Fruit fly (Drosophila melanogaster) whole organism, embryonic: ENCODE results near the gene sdk.

Experiments used
- CG10654 ChIP-seq: fragments of 200-800 bp; sonication (Bioruptor generic); optimal IDR thresholded peaks from 2 replicates; lab custom pipeline; 2016; ENCODE audit warnings: missing biosample characterization, missing genetic modification characterization
- CG12236 ChIP-seq: fragments of 200-800 bp; sonication (Bioruptor generic); optimal IDR thresholded peaks from 2 replicates; lab custom pipeline; 2016; ENCODE audit warnings: missing biosample characterization, missing genetic modification characterization
- CG12769 ChIP-seq: fragments of 200-800 bp; sonication (Bioruptor generic); optimal IDR thresholded peaks from 2 replicates; lab custom pipeline; 2019; ENCODE audit warnings: missing biosample characterization, mild to moderate bottlenecking, missing genetic modification characterization, moderate library complexity
- CG13775 ChIP-seq: fragments of 200-800 bp; sonication (Bioruptor generic); optimal IDR thresholded peaks from 3 replicates; lab custom pipeline; 2017; ENCODE audit warnings: missing biosample characterization, mild to moderate bottlenecking, missing genetic modification characterization
- CG15269 ChIP-seq: fragments of 200-800 bp; sonication (Bioruptor generic); optimal IDR thresholded peaks from 2 replicates; lab custom pipeline; 2018; ENCODE audit warnings: missing biosample characterization, mild to moderate bottlenecking, missing genetic modification characterization, moderate library complexity
- CG1529 ChIP-seq: fragments of 200-800 bp; sonication (Bioruptor generic); optimal IDR thresholded peaks from 3 replicates; lab custom pipeline; 2018; ENCODE audit warnings: missing biosample characterization, missing genetic modification characterization
- CG15479 ChIP-seq: fragments of 200-800 bp; sonication (Bioruptor generic); optimal IDR thresholded peaks from 3 replicates; lab custom pipeline; 2019; ENCODE audit warnings: missing biosample characterization, mild to moderate bottlenecking, missing genetic modification characterization, moderate library complexity
- CG15514 ChIP-seq: fragments of 200-800 bp; sonication (Bioruptor generic); optimal IDR thresholded peaks from 3 replicates; lab custom pipeline; 2017; ENCODE audit warnings: missing biosample characterization, missing genetic modification characterization, mild to moderate bottlenecking, moderate library complexity, missing genetic modification reagents
- CG17359 ChIP-seq: fragments of 200-800 bp; sonication (Bioruptor generic); optimal IDR thresholded peaks from 3 replicates; lab custom pipeline; 2018; ENCODE audit warnings: missing biosample characterization, mild to moderate bottlenecking, missing genetic modification characterization, moderate library complexity
- CG2678 ChIP-seq: fragments of 200-800 bp; sonication (Bioruptor generic); optimal IDR thresholded peaks from 3 replicates; lab custom pipeline; 2019; ENCODE audit warnings: missing biosample characterization, mild to moderate bottlenecking, missing genetic modification characterization, moderate library complexity
- CG32772 ChIP-seq: fragments of 200-800 bp; sonication (Bioruptor generic); IDR thresholded peaks from 2 replicates; pipeline ENCODE4 v1.3.6; 2022; ENCODE audit warnings: missing biosample characterization, missing genetic modification characterization
- CG3407 ChIP-seq: fragments of 200-800 bp; sonication (Bioruptor generic); optimal IDR thresholded peaks from 2 replicates; lab custom pipeline; 2018; ENCODE audit warnings: missing biosample characterization, mild to moderate bottlenecking, missing genetic modification characterization
- CG4404 ChIP-seq: fragments of 200-800 bp; sonication (Bioruptor generic); IDR thresholded peaks from 2 replicates; pipeline ENCODE4 v1.3.6; 2022; ENCODE audit warnings: missing biosample characterization, missing genetic modification characterization
- CG7987 ChIP-seq: fragments of 200-800 bp; sonication (Bioruptor generic); optimal IDR thresholded peaks from 2 replicates; lab custom pipeline; 2018; ENCODE audit warnings: missing biosample characterization, mild to moderate bottlenecking, missing genetic modification characterization, moderate library complexity
- CG8290 ChIP-seq, 3 experiments: fragments of 200-800 bp; sonication (Bioruptor generic); optimal IDR thresholded peaks; 2 replicates each; lab custom pipeline; 2016 to 2019; ENCODE audit warnings: missing biosample characterization in 3 of 3, missing genetic modification characterization in 3 of 3, mild to moderate bottlenecking in 2 of 3, moderate library complexity in 1 of 3
- CG8478 ChIP-seq: fragments of >200 bp; optimal IDR thresholded peaks from 2 replicates; lab custom pipeline; 2018
- CG8765 ChIP-seq: fragments of 200-800 bp; sonication (Bioruptor generic); IDR thresholded peaks from 2 replicates; pipeline ENCODE4 v1.3.6; 2022; ENCODE audit warnings: missing biosample characterization, missing genetic modification characterization
- CG9609 ChIP-seq: fragments of 200-800 bp; sonication (Bioruptor generic); optimal IDR thresholded peaks from 3 replicates; lab custom pipeline; 2016; ENCODE audit warnings: missing biosample characterization, missing genetic modification characterization
- Drgx ChIP-seq: fragments of 200-800 bp; sonication (Bioruptor generic); IDR thresholded peaks from 2 replicates; pipeline ENCODE4 v1.3.6; 2022; ENCODE audit warnings: missing biosample characterization, missing genetic modification characterization
- Fer1 ChIP-seq: fragments of 200-800 bp; sonication (Bioruptor generic); optimal IDR thresholded peaks from 2 replicates; lab custom pipeline; 2017; ENCODE audit warnings: missing biosample characterization, mild to moderate bottlenecking, missing genetic modification characterization
- HLH3B ChIP-seq: fragments of 200-800 bp; sonication (Bioruptor generic); IDR thresholded peaks from 2 replicates; pipeline ENCODE4 v1.3.6; 2022; ENCODE audit warnings: missing biosample characterization, missing genetic modification characterization
- HLH4C ChIP-seq: fragments of 200-800 bp; sonication (Bioruptor generic); IDR thresholded peaks from 3 replicates; pipeline ENCODE4 v1.3.6; 2022; ENCODE audit warnings: missing biosample characterization, missing genetic modification characterization; ENCODE audit not compliant: partially characterized antibody
- HLH54F ChIP-seq: fragments of 200-800 bp; sonication (Bioruptor generic); optimal IDR thresholded peaks from 3 replicates; lab custom pipeline; 2016; ENCODE audit warnings: missing biosample characterization, missing genetic modification characterization
- Hand ChIP-seq: fragments of 200-800 bp; sonication (Bioruptor generic); optimal IDR thresholded peaks from 2 replicates; lab custom pipeline; 2017; ENCODE audit warnings: mild to moderate bottlenecking, missing biosample characterization, missing genetic modification reagents, missing genetic modification characterization
- HmgZ ChIP-seq: fragments of 200-800 bp; sonication (Bioruptor generic); optimal IDR thresholded peaks from 2 replicates; lab custom pipeline; 2018; ENCODE audit warnings: missing biosample characterization, mild to moderate bottlenecking, missing genetic modification characterization
- Meics ChIP-seq: fragments of 200-800 bp; sonication (Bioruptor generic); optimal IDR thresholded peaks from 2 replicates; lab custom pipeline; 2017; ENCODE audit warnings: missing biosample characterization, mild to moderate bottlenecking, missing genetic modification characterization
- NfI ChIP-seq: fragments of 200-800 bp; sonication (Bioruptor generic); optimal IDR thresholded peaks from 3 replicates; lab custom pipeline; 2018; ENCODE audit warnings: missing biosample characterization, mild to moderate bottlenecking, missing genetic modification characterization, moderate library complexity
- chif ChIP-seq, 2 experiments: fragments of 200-800 bp; sonication (Bioruptor generic); optimal IDR thresholded peaks; 3 replicates each; lab custom pipeline; 2016; ENCODE audit warnings: missing biosample characterization in 2 of 2, missing genetic modification characterization in 2 of 2
- chinmo ChIP-seq: fragments of 200-800 bp; sonication (Bioruptor generic); IDR thresholded peaks from 4 replicates; pipeline ENCODE4 v1.3.6; 2022; ENCODE audit warnings: missing biosample characterization, missing genetic modification characterization; ENCODE audit not compliant: partially characterized antibody
- crol ChIP-seq: fragments of 200-800 bp; sonication (Bioruptor generic); IDR thresholded peaks from 2 replicates; pipeline ENCODE4 v1.3.6; 2022; ENCODE audit warnings: missing biosample characterization, missing genetic modification characterization
- dm ChIP-seq: fragments of 200-800 bp; sonication (Bioruptor generic); optimal IDR thresholded peaks from 3 replicates; lab custom pipeline; 2016; ENCODE audit warnings: missing biosample characterization, missing genetic modification characterization
- dpn ChIP-seq, 2 experiments: fragments of 200-800 bp; sonication (Bioruptor generic); optimal IDR thresholded peaks; 3 replicates each; lab custom pipeline; 2016; ENCODE audit warnings: missing biosample characterization in 2 of 2, missing genetic modification characterization in 2 of 2
- en ChIP-seq: fragments of 200-800 bp; sonication (Bioruptor generic); optimal IDR thresholded peaks from 2 replicates; lab custom pipeline; 2016; ENCODE audit warnings: missing biosample characterization, missing genetic modification characterization
- gem ChIP-seq: fragments of 200-800 bp; sonication (Bioruptor generic); optimal IDR thresholded peaks from 2 replicates; lab custom pipeline; 2019; ENCODE audit warnings: missing biosample characterization, mild to moderate bottlenecking, missing genetic modification characterization, moderate library complexity
- nau ChIP-seq: fragments of 200-800 bp; sonication (Bioruptor generic); optimal IDR thresholded peaks from 3 replicates; lab custom pipeline; 2017; ENCODE audit warnings: missing biosample characterization, mild to moderate bottlenecking, missing genetic modification characterization, missing genetic modification reagents
- nom ChIP-seq: fragments of 200-800 bp; sonication (Bioruptor generic); optimal IDR thresholded peaks from 2 replicates; lab custom pipeline; 2017; ENCODE audit warnings: missing biosample characterization, missing genetic modification characterization, mild to moderate bottlenecking, moderate library complexity, missing genetic modification reagents
- pan ChIP-seq, 4 experiments: fragments of >200 bp in 3 of 4; fragments of 200-800 bp in 1 of 4; sonication (Bioruptor generic) in 1 of 4; optimal IDR thresholded peaks in 3 of 4; IDR thresholded peaks in 1 of 4; 2 replicates each; pipeline versions ENCODE4 v1.3.6 to Lab custom; 2017 to 2022; ENCODE audit warnings: missing biosample characterization in 2 of 4, missing genetic modification characterization in 2 of 4, mixed read lengths in 1 of 4
- pho ChIP-seq: fragments of 200-800 bp; sonication (Bioruptor generic); optimal IDR thresholded peaks from 2 replicates; lab custom pipeline; 2016; ENCODE audit warnings: missing biosample characterization, missing genetic modification characterization
- row ChIP-seq: fragments of 200-800 bp; sonication (Bioruptor generic); IDR thresholded peaks from 3 replicates; pipeline ENCODE4 v1.3.6; 2022; ENCODE audit warnings: missing biosample characterization, missing genetic modification characterization
- sens ChIP-seq: fragments of 200-800 bp; sonication (Bioruptor generic); peaks from one replicate; lab custom pipeline; 2016; ENCODE audit warnings: missing biosample characterization, missing genetic modification characterization
- slp2 ChIP-seq: fragments of 200-800 bp; sonication (Bioruptor generic); optimal IDR thresholded peaks from 2 replicates; lab custom pipeline; 2016; ENCODE audit warnings: missing biosample characterization, missing genetic modification characterization
- tgo ChIP-seq: fragments of 200-800 bp; sonication (Bioruptor generic); IDR thresholded peaks from 3 replicates; pipeline ENCODE4 v1.3.6; 2022; ENCODE audit warnings: missing biosample characterization, missing genetic modification characterization
- tll ChIP-seq, 2 experiments: fragments of 200-800 bp in 1 of 2; fragments of >200 bp in 1 of 2; sonication (Bioruptor generic) in 1 of 2; optimal IDR thresholded peaks; 2 replicates each; lab custom pipeline; 2017 to 2019; ENCODE audit warnings: missing biosample characterization in 2 of 2, missing genetic modification characterization in 2 of 2, mild to moderate bottlenecking in 1 of 2, moderate library complexity in 1 of 2
- wek ChIP-seq: fragments of 200-800 bp; sonication (Bioruptor generic); optimal IDR thresholded peaks from 3 replicates; lab custom pipeline; 2018; ENCODE audit warnings: missing biosample characterization, mild to moderate bottlenecking, missing genetic modification characterization, moderate library complexity
- z ChIP-seq: fragments of 200-800 bp; sonication (Bioruptor generic); IDR thresholded peaks from 3 replicates; pipeline ENCODE4 v1.3.6; 2022; ENCODE audit warnings: missing biosample characterization, missing genetic modification characterization
- zf30C ChIP-seq: fragments of 200-800 bp; sonication (Bioruptor generic); optimal IDR thresholded peaks from 3 replicates; lab custom pipeline; 2018; ENCODE audit warnings: missing biosample characterization, mild to moderate bottlenecking, missing genetic modification characterization
- zfh1 ChIP-seq: fragments of 200-800 bp; sonication (Bioruptor generic); IDR thresholded peaks from 3 replicates; pipeline ENCODE4 v1.3.6; 2022; ENCODE audit warnings: missing biosample characterization, missing genetic modification characterization

The sdk gene

DNA sequence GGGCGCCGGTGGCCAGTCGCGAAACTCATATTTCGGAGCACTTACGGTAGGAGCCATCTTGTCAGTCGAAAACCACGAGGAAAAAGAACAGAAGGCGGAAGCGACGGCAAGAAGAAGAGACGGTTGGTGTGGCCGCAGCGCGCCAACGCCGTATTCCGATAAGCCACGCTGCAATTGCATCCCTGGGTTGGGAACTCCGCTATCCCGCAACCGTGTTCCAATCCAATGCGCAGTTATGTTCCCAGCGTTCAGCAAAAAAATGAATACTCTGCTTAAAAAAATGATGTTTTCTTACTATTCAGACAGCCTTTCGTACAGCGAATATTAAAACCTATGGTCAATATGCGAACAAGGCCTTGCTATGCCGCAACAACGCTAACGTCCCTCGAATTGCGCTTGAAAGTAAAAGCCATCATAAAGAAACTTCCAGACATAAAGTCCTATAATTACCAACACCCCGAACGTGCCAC, 78.4 kb downstream of the sdk start, which contains the start of gene RpL22 (continued):
- TF ChIP-seq NfI (GFP tag; lab: Kevin White, UChicago) (peak; percentile 93), CG15269 (tag; lab: Kevin White, UChicago) (peak; percentile 71), nau (GFP tag; lab: Kevin White, UChicago) (peak; percentile 91), HmgZ (peak; percentile 94), CG4404 (peak; percentile 66), tgo (GFP tag; lab: Robert Waterston, UW) (peak; percentile 71; the same call in 2 of the 3 replicates), CG13775 (peak; percentile 94), CG7987 (GFP tag; lab: Kevin White, UChicago) (peak; percentile 95), CG12236 (peak; percentile 75), CG1529 (GFP tag; lab: Kevin White, UChicago) (peak; percentile 78), CG8478 (lab: Kevin White, UChicago) (no peak), HLH54F (GFP tag; lab: Kevin White, UChicago) (peak; percentile 83), CG9609 (GFP tag; lab: Kevin White, UChicago) (peak; percentile 87), tll (GFP tag; optimal IDR thresholded peaks at IDR 0.05; lab: Kevin White, UChicago) (peak in 1 of 2 experiments; percentile 3), HLH3B (GFP tag; lab: Robert Waterston, UW) (peak; percentile 75), dpn (GFP tag; optimal IDR thresholded peaks at IDR 0.05; lab: Kevin White, UChicago) (peak; percentile 70 to 93), chinmo (GFP tag; lab: Robert Waterston, UW) (0 out of 4 replicates have a peak, but pooled peaks have one; percentile 9), HLH4C (GFP tag; lab: Robert Waterston, UW) (peak; percentile 37; the same call in 1 of the 3 replicates), CG10654 (GFP tag; lab: Kevin White, UChicago) (peak; percentile 84), row (GFP tag; lab: Robert Waterston, UW) (peak; percentile 51; the same call in 2 of the 3 replicates), dm (GFP tag; lab: Kevin White, UChicago) (peak; percentile 99), slp2 (GFP tag; lab: Kevin White, UChicago) (peak; percentile 85)

DNA sequence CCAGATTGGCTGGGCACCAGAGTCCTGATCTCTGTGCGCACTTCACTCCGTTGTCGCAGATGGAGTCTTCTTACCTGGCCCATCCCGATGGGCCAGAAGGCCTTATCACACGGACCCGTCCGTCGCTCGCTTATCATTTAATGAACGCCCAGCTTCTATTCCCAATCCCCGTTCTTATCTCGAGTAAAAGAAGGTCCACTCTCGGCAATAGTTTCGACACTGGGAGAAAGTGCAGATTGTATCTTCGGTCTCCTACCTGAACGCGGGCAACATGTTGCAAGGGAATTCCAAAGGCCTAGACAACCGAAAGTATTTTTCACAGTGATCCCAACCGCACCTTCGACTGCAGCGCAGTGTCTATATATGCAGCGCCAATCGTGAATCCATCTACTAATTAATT, 79.5 kb downstream of the sdk start:
- TF ChIP-seq CG15479 (GFP tag; lab: Kevin White, UChicago): peak; percentile 84
- peak; percentile 82 for TF ChIP-seq zf30C (GFP tag; lab: Kevin White, UChicago)
- TF ChIP-seq Hand (GFP tag; lab: Kevin White, UChicago): no peak
- peak; percentile 17; the same call in 1 of the 2 replicates for TF ChIP-seq CG8765

DNA sequence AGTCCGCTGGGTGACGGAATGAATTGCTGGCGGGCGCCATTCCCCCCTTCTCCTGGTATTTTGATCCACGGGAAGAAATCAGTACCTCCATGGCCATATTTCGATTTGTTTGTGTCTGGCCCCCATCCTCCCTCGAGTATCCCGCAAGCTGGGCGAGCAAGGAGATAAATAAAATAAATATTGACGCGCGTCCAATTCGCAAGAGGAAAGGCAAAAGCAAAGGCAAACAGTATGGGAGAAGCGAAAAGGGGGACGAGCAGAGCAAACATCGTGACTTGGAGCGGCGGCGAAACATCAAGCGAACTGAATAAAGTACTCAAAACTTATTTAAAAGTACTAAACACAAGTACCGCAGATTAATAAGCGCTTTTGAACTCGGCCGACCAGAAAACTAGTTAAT, 81.3 kb downstream of the sdk start:
- no peak for TF ChIP-seq chif (GFP tag; optimal IDR thresholded peaks at IDR 0.05; lab: Kevin White, UChicago)
- TF ChIP-seq en: no peak
- peak; percentile 4 for TF ChIP-seq CG3407 (GFP tag; lab: Kevin White, UChicago)
- TF ChIP-seq wek: peak; percentile 33
- no peak for TF ChIP-seq zfh1 (GFP tag; lab: Robert Waterston, UW)
- peak; percentile 12 for TF ChIP-seq CG17359
- TF ChIP-seq CG12769 (tag; lab: Kevin White, UChicago): peak; percentile 8
- TF ChIP-seq sens: peak; percentile 66
- TF ChIP-seq CG8290 (GFP tag; optimal IDR thresholded peaks at IDR 0.05; lab: Kevin White, UChicago): no peak
- TF ChIP-seq CG8290 (tag; optimal IDR thresholded peaks at IDR 0.05; lab: Kevin White, UChicago): peak in 1 of 2 experiments; percentile 10
- TF ChIP-seq crol: peak; percentile 15; the same call in 1 of the 2 replicates
- TF ChIP-seq Meics (GFP tag; lab: Kevin White, UChicago): peak; percentile 14
- peak; percentile 17 for TF ChIP-seq Fer1 (GFP tag; lab: Kevin White, UChicago)
- TF ChIP-seq pan (optimal IDR thresholded peaks at IDR 0.05; lab: Kevin White, UChicago): no peak
- peak in 1 of 2 experiments; percentile 19 for TF ChIP-seq pan (GFP tag; optimal IDR thresholded peaks at IDR 0.05 in 1 of 2, IDR thresholded peaks at IDR 0.05 in 1 of 2)
- 0 out of 3 replicates have a peak, but pooled peaks have one; percentile 11 for TF ChIP-seq z (GFP tag; lab: Robert Waterston, UW)
- peak; percentile 60 for TF ChIP-seq nom (GFP tag; lab: Kevin White, UChicago)
- TF ChIP-seq CG32772 (GFP tag; lab: Robert Waterston, UW): no peak
- TF ChIP-seq pho (GFP tag; lab: Kevin White, UChicago): peak; percentile 8
- peak; percentile 13 for TF ChIP-seq CG2678 (tag; lab: Kevin White, UChicago)
- 0 out of 2 replicates have a peak, but pooled peaks have one; percentile 15 for TF ChIP-seq Drgx (GFP tag; lab: Robert Waterston, UW)
- TF ChIP-seq CG15514 (GFP tag; lab: Kevin White, UChicago): peak; percentile 20
- TF ChIP-seq gem: peak; percentile 19
